Fruit fly (Drosophila melanogaster): ENCODE data around the gene CG3902.

DNA sequence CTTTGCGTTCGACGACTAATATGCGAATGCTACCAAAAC is 52.0 kb downstream of the CG3902 start, which contains the start of gene Indy:
- no peak for TF ChIP-seq CTCF (optimal IDR thresholded peaks at IDR 0.05)
- no peak for TF ChIP-seq CG8478 (optimal IDR thresholded peaks at IDR 0.05)

Measured in S2 (cell line).